Fruit fly (Drosophila melanogaster) whole organism, embryonic: ENCODE data around the gene Takl1.
A peak's percentile ranks its signal among the peaks of the same experiment; 100 is the strongest.

Experiments used
- Aef1 ChIP-seq: fragments of 200-800 bp; sonication (Bioruptor generic); IDR thresholded peaks from 3 replicates; pipeline ENCODE4 v1.3.6; 2022; ENCODE audit warnings: missing biosample characterization, missing genetic modification characterization
- Antp ChIP-seq: fragments of 200-800 bp; sonication (Bioruptor generic); optimal IDR thresholded peaks from 3 replicates; lab custom pipeline; 2016; ENCODE audit warnings: missing biosample characterization, missing genetic modification characterization
- Atf-2 ChIP-seq: fragments of 200-800 bp; sonication (Bioruptor generic); optimal IDR thresholded peaks from 2 replicates; lab custom pipeline; 2016; ENCODE audit warnings: missing biosample characterization, missing genetic modification characterization
- CG10147 ChIP-seq: fragments of 200-800 bp; sonication (Bioruptor generic); optimal IDR thresholded peaks from 2 replicates; lab custom pipeline; 2019; ENCODE audit warnings: missing biosample characterization, mild to moderate bottlenecking, missing genetic modification characterization, moderate library complexity
- CG10209 ChIP-seq: fragments of 200-800 bp; sonication (Bioruptor generic); optimal IDR thresholded peaks from 3 replicates; lab custom pipeline; 2017; ENCODE audit warnings: missing biosample characterization, mild to moderate bottlenecking, missing genetic modification characterization, missing genetic modification reagents
- CG10267 ChIP-seq: fragments of 200-800 bp; sonication (Bioruptor generic); optimal IDR thresholded peaks from 2 replicates; lab custom pipeline; 2018; ENCODE audit warnings: missing biosample characterization, mild to moderate bottlenecking, missing genetic modification characterization, moderate library complexity
- CG12219 ChIP-seq: fragments of 200-800 bp; sonication (Bioruptor generic); optimal IDR thresholded peaks from 3 replicates; lab custom pipeline; 2018; ENCODE audit warnings: missing biosample characterization, mild to moderate bottlenecking, missing genetic modification characterization
- CG1233 ChIP-seq: fragments of 200-800 bp; sonication (Bioruptor generic); optimal IDR thresholded peaks from 4 replicates; lab custom pipeline; 2018; ENCODE audit warnings: missing biosample characterization, mild to moderate bottlenecking, missing genetic modification characterization
- CG12769 ChIP-seq: fragments of 200-800 bp; sonication (Bioruptor generic); optimal IDR thresholded peaks from 2 replicates; lab custom pipeline; 2019; ENCODE audit warnings: missing biosample characterization, mild to moderate bottlenecking, missing genetic modification characterization, moderate library complexity
- CG13775 ChIP-seq: fragments of 200-800 bp; sonication (Bioruptor generic); optimal IDR thresholded peaks from 3 replicates; lab custom pipeline; 2017; ENCODE audit warnings: missing biosample characterization, mild to moderate bottlenecking, missing genetic modification characterization
- CG15011 ChIP-seq: fragments of 200-800 bp; sonication (Bioruptor generic); optimal IDR thresholded peaks from 3 replicates; lab custom pipeline; 2018; ENCODE audit warnings: missing biosample characterization, mild to moderate bottlenecking, missing genetic modification characterization
- CG15696 ChIP-seq: fragments of 200-800 bp; sonication (Bioruptor generic); optimal IDR thresholded peaks from 2 replicates; lab custom pipeline; 2019; ENCODE audit warnings: missing biosample characterization, mild to moderate bottlenecking, missing genetic modification characterization, moderate library complexity
- CG1603 ChIP-seq: fragments of 200-800 bp; sonication (Bioruptor generic); optimal IDR thresholded peaks from 2 replicates; lab custom pipeline; 2019; ENCODE audit warnings: missing biosample characterization, mild to moderate bottlenecking, missing genetic modification characterization, moderate library complexity
- CG1647 ChIP-seq: fragments of 200-800 bp; sonication (Bioruptor generic); optimal IDR thresholded peaks from 3 replicates; lab custom pipeline; 2016; ENCODE audit warnings: missing biosample characterization, missing genetic modification characterization
- CG17829 ChIP-seq: fragments of 200-800 bp; optimal IDR thresholded peaks from 2 replicates; lab custom pipeline; 2019; ENCODE audit warnings: missing biosample characterization, mild to moderate bottlenecking, missing genetic modification characterization, moderate library complexity
- CG18764 ChIP-seq: fragments of 200-800 bp; sonication (Bioruptor generic); optimal IDR thresholded peaks from 3 replicates; lab custom pipeline; 2016; ENCODE audit warnings: missing biosample characterization, missing genetic modification characterization
- CG2202 ChIP-seq: fragments of 200-800 bp; sonication (Bioruptor generic); optimal IDR thresholded peaks from 2 replicates; lab custom pipeline; 2018; ENCODE audit warnings: missing biosample characterization, mild to moderate bottlenecking, missing genetic modification characterization
- CG2875 ChIP-seq: fragments of 200-800 bp; sonication (Bioruptor generic); optimal IDR thresholded peaks from 2 replicates; lab custom pipeline; 2017; ENCODE audit warnings: missing biosample characterization, mild to moderate bottlenecking, missing genetic modification characterization, missing genetic modification reagents
- CG31441 ChIP-seq: fragments of 200-800 bp; sonication (Bioruptor generic); IDR thresholded peaks from 2 replicates; pipeline ENCODE4 v1.3.6; 2022; ENCODE audit warnings: missing biosample characterization, missing genetic modification characterization
- CG3838 ChIP-seq: fragments of 200-800 bp; sonication (Bioruptor generic); optimal IDR thresholded peaks from 3 replicates; lab custom pipeline; 2016; ENCODE audit warnings: missing biosample characterization, missing genetic modification characterization
- CG43689 ChIP-seq: fragments of 200-800 bp; sonication (Bioruptor generic); IDR thresholded peaks from 2 replicates; pipeline ENCODE4 v1.3.6; 2022; ENCODE audit warnings: missing biosample characterization, missing genetic modification characterization
- CG4854 ChIP-seq: fragments of 200-800 bp; sonication (Bioruptor generic); optimal IDR thresholded peaks from 2 replicates; lab custom pipeline; 2016; ENCODE audit warnings: missing biosample characterization, missing genetic modification characterization, inconsistent platforms
- CG5245 ChIP-seq: fragments of 200-800 bp; sonication (Bioruptor generic); optimal IDR thresholded peaks from 3 replicates; lab custom pipeline; 2016; ENCODE audit warnings: missing biosample characterization, missing genetic modification characterization
- CG7745 ChIP-seq: fragments of 200-800 bp; sonication (Bioruptor generic); optimal IDR thresholded peaks from 2 replicates; lab custom pipeline; 2018; ENCODE audit warnings: missing biosample characterization, mild to moderate bottlenecking, missing genetic modification characterization, moderate library complexity
- CG8281 ChIP-seq: fragments of 200-800 bp; sonication (Bioruptor generic); optimal IDR thresholded peaks from 2 replicates; lab custom pipeline; 2018; ENCODE audit warnings: missing biosample characterization, mild to moderate bottlenecking, missing genetic modification characterization, moderate library complexity
- CG9727 ChIP-seq: fragments of 200-800 bp; sonication (Bioruptor generic); optimal IDR thresholded peaks from 3 replicates; lab custom pipeline; 2017; ENCODE audit warnings: missing biosample characterization, mild to moderate bottlenecking, missing genetic modification characterization
- CG9876 ChIP-seq: fragments of 200-800 bp; sonication (Bioruptor generic); optimal IDR thresholded peaks from 2 replicates; lab custom pipeline; 2016; ENCODE audit warnings: missing biosample characterization, missing genetic modification characterization
- CTCF ChIP-seq: fragments of 200-800 bp; sonication (Bioruptor generic); optimal IDR thresholded peaks from 2 replicates; lab custom pipeline; 2017; ENCODE audit warnings: missing biosample characterization, mild to moderate bottlenecking, missing genetic modification characterization, moderate library complexity
- CkIIα-i1 ChIP-seq: fragments of 200-800 bp; sonication (Bioruptor generic); IDR thresholded peaks from 2 replicates; pipeline ENCODE4 v1.3.6; 2022; ENCODE audit warnings: missing biosample characterization, missing genetic modification characterization
- CoRest ChIP-seq: fragments of 200-800 bp; sonication (Bioruptor generic); optimal IDR thresholded peaks from 3 replicates; lab custom pipeline; 2018; ENCODE audit warnings: missing biosample characterization, mild to moderate bottlenecking, missing genetic modification characterization, moderate library complexity
- D19A ChIP-seq: fragments of 200-800 bp; optimal IDR thresholded peaks from 3 replicates; lab custom pipeline; 2019; ENCODE audit warnings: missing biosample characterization, mild to moderate bottlenecking, missing genetic modification characterization, moderate library complexity
- Dp ChIP-seq: fragments of 200-800 bp; sonication (Bioruptor generic); optimal IDR thresholded peaks from 2 replicates; lab custom pipeline; 2018; ENCODE audit warnings: missing biosample characterization, mild to moderate bottlenecking, missing genetic modification characterization, moderate library complexity
- E2f2 ChIP-seq: fragments of 200-800 bp; sonication (Bioruptor generic); IDR thresholded peaks from 2 replicates; pipeline ENCODE4 v1.3.6; 2022; ENCODE audit warnings: missing biosample characterization, missing genetic modification characterization
- Hand ChIP-seq: fragments of 200-800 bp; sonication (Bioruptor generic); optimal IDR thresholded peaks from 2 replicates; lab custom pipeline; 2017; ENCODE audit warnings: mild to moderate bottlenecking, missing biosample characterization, missing genetic modification reagents, missing genetic modification characterization
- Jarid2 ChIP-seq: fragments of 200-800 bp; sonication (Bioruptor generic); optimal IDR thresholded peaks from 3 replicates; lab custom pipeline; 2017; ENCODE audit warnings: mild to moderate bottlenecking, missing biosample characterization, missing genetic modification reagents, missing genetic modification characterization
- Med ChIP-seq: fragments of 200-800 bp; sonication (Bioruptor generic); peaks from one replicate; lab custom pipeline; 2016; ENCODE audit warnings: missing biosample characterization, missing genetic modification characterization, mild to moderate bottlenecking, inconsistent platforms, moderate library complexity
- Nf-YA ChIP-seq: fragments of 200-800 bp; sonication (Bioruptor generic); IDR thresholded peaks from 2 replicates; pipeline ENCODE4 v1.3.6; 2022; ENCODE audit warnings: missing biosample characterization, missing genetic modification characterization
- Sox100B ChIP-seq: fragments of 200-800 bp; sonication (Bioruptor generic); optimal IDR thresholded peaks from 3 replicates; lab custom pipeline; 2018; ENCODE audit warnings: missing biosample characterization, mild to moderate bottlenecking, missing genetic modification characterization
- Ssrp ChIP-seq: fragments of 200-800 bp; sonication (Bioruptor generic); optimal IDR thresholded peaks from 2 replicates; lab custom pipeline; 2018; ENCODE audit warnings: missing biosample characterization, mild to moderate bottlenecking, missing genetic modification characterization, moderate library complexity
- Tbp ChIP-seq: fragments of >200 bp; optimal IDR thresholded peaks from 2 replicates; lab custom pipeline; 2018; ENCODE audit warnings: missing biosample characterization, missing genetic modification characterization
- chif ChIP-seq, 2 experiments: fragments of 200-800 bp; sonication (Bioruptor generic); optimal IDR thresholded peaks; 3 replicates each; lab custom pipeline; 2016; ENCODE audit warnings: missing biosample characterization in 2 of 2, missing genetic modification characterization in 2 of 2
- dan ChIP-seq: fragments of 200-800 bp; sonication (Bioruptor generic); IDR thresholded peaks from 2 replicates; pipeline ENCODE4 v1.3.6; 2022; ENCODE audit warnings: missing biosample characterization, missing genetic modification characterization
- dimm ChIP-seq: fragments of 200-800 bp; sonication (Bioruptor generic); IDR thresholded peaks from 2 replicates; pipeline ENCODE4 v1.3.6; 2022; ENCODE audit warnings: missing biosample characterization, missing genetic modification characterization
- ewg ChIP-seq: fragments of 200-800 bp; sonication (Bioruptor generic); optimal IDR thresholded peaks from 3 replicates; lab custom pipeline; 2017; ENCODE audit warnings: mild to moderate bottlenecking, missing biosample characterization, missing genetic modification reagents, missing genetic modification characterization
- hbn ChIP-seq: fragments of 200-800 bp; sonication (Bioruptor generic); IDR thresholded peaks from 2 replicates; pipeline ENCODE4 v1.3.6; 2022; ENCODE audit warnings: missing biosample characterization, missing genetic modification characterization; ENCODE audit not compliant: partially characterized antibody
- oc ChIP-seq: fragments of 200-800 bp; sonication (Bioruptor generic); optimal IDR thresholded peaks from 2 replicates; lab custom pipeline; 2018; ENCODE audit warnings: missing biosample characterization, mild to moderate bottlenecking, missing genetic modification characterization, moderate library complexity
- pzg ChIP-seq: fragments of 200-800 bp; sonication (Bioruptor generic); optimal IDR thresholded peaks from 3 replicates; lab custom pipeline; 2018; ENCODE audit warnings: missing biosample characterization, mild to moderate bottlenecking, missing genetic modification characterization, moderate library complexity
- scrt ChIP-seq: fragments of 200-800 bp; sonication (Bioruptor generic); optimal IDR thresholded peaks from 2 replicates; lab custom pipeline; 2018; ENCODE audit warnings: missing biosample characterization, mild to moderate bottlenecking, missing genetic modification characterization, moderate library complexity
- toy ChIP-seq: fragments of 200-800 bp; sonication (Bioruptor generic); IDR thresholded peaks from 2 replicates; pipeline ENCODE4 v1.3.6; 2022; ENCODE audit warnings: missing biosample characterization, missing genetic modification characterization
- zfh1 ChIP-seq: fragments of 200-800 bp; sonication (Bioruptor generic); IDR thresholded peaks from 3 replicates; pipeline ENCODE4 v1.3.6; 2022; ENCODE audit warnings: missing biosample characterization, missing genetic modification characterization

Gene Takl1

dm6 chr3R:20821815-20822375, 49.5 kb upstream of the Takl1 start, which contains the start of the genes CG17271 and RpS20 (continued):
- peak; percentile 78; the same call in 1 of the 2 replicates for TF ChIP-seq toy (GFP tag; lab: Robert Waterston, UW)
- TF ChIP-seq Nf-YA (GFP tag; lab: Robert Waterston, UW) = peak; percentile 43; the same call in 1 of the 2 replicates
- peak; percentile 91 for TF ChIP-seq zfh1 (GFP tag; lab: Robert Waterston, UW)
- TF ChIP-seq CkIIα-i1 (GFP tag; lab: Robert Waterston, UW) = no peak
- peak; percentile 66 for TF ChIP-seq Jarid2 (GFP tag; lab: Kevin White, UChicago)
- TF ChIP-seq CG12769 = peak; percentile 93
- TF ChIP-seq CG13775 = peak; percentile 94
- TF ChIP-seq CG2875 (GFP tag; lab: Kevin White, UChicago) = peak; percentile 67
- peak; percentile 90 for TF ChIP-seq CG1647 (GFP tag; lab: Kevin White, UChicago)
- peak; percentile 89 for TF ChIP-seq CG4854 (GFP tag; lab: Kevin White, UChicago)
- peak; percentile 80 for TF ChIP-seq CG5245
- peak; percentile 69 for TF ChIP-seq CG12219 (GFP tag; lab: Kevin White, UChicago)
- TF ChIP-seq CG10209 = peak; percentile 88
- peak; percentile 72 for TF ChIP-seq CG8281 (tag; lab: Kevin White, UChicago)
- TF ChIP-seq CG31441 (GFP tag; lab: Robert Waterston, UW) = peak; percentile 87
- TF ChIP-seq Ssrp (tag; lab: Kevin White, UChicago) = peak; percentile 83
- TF ChIP-seq CG43689 (GFP tag; lab: Robert Waterston, UW) = peak; percentile 75
- TF ChIP-seq CG18764 (GFP tag; lab: Kevin White, UChicago) = peak; percentile 87
- peak; percentile 56 for TF ChIP-seq CG3838
- TF ChIP-seq CG2202 (tag; lab: Kevin White, UChicago) = peak; percentile 79
- peak; percentile 88 for TF ChIP-seq CG10267
- peak; percentile 73 for TF ChIP-seq E2f2
- peak; percentile 99 for TF ChIP-seq Med (GFP tag; lab: Kevin White, UChicago)
- TF ChIP-seq CoRest (tag; lab: Kevin White, UChicago) = peak; percentile 91
- peak; percentile 75 for TF ChIP-seq oc
- peak; percentile 22 for TF ChIP-seq Tbp (GFP tag; lab: Kevin White, UChicago)
- TF ChIP-seq CG1603 (tag; lab: Kevin White, UChicago) = peak; percentile 91
- peak; percentile 68 for TF ChIP-seq dimm (GFP tag; lab: Robert Waterston, UW)
- TF ChIP-seq Atf-2 (GFP tag; lab: Kevin White, UChicago) = peak; percentile 91
- no peak for TF ChIP-seq CG7745 (tag; lab: Kevin White, UChicago)
- TF ChIP-seq CG17829 (tag; lab: Kevin White, UChicago) = peak; percentile 88
- peak; percentile 59 for TF ChIP-seq Hand
- TF ChIP-seq D19A (tag; lab: Kevin White, UChicago) = peak; percentile 61
- peak; percentile 97 for TF ChIP-seq Antp (GFP tag; lab: Kevin White, UChicago)
- TF ChIP-seq Aef1 (GFP tag; lab: Robert Waterston, UW) = peak; percentile 88
- peak; percentile 38 for TF ChIP-seq CTCF (GFP tag; lab: Kevin White, UChicago)
- peak; percentile 69 for TF ChIP-seq scrt
- peak; percentile 89 to 95 for TF ChIP-seq chif (GFP tag; optimal IDR thresholded peaks at IDR 0.05; lab: Kevin White, UChicago)
- TF ChIP-seq ewg (GFP tag; lab: Kevin White, UChicago) = peak; percentile 89
- TF ChIP-seq Sox100B (GFP tag; lab: Kevin White, UChicago) = peak; percentile 82
- TF ChIP-seq pzg (GFP tag; lab: Kevin White, UChicago) = peak; percentile 97
- TF ChIP-seq CG1233 (GFP tag; lab: Kevin White, UChicago) = peak; percentile 85
- TF ChIP-seq Dp (GFP tag; lab: Kevin White, UChicago) = peak; percentile 44
- TF ChIP-seq CG15696 (tag; lab: Kevin White, UChicago) = peak; percentile 85
- peak; percentile 95 for TF ChIP-seq CG9876 (GFP tag; lab: Kevin White, UChicago)
- TF ChIP-seq CG9727 (GFP tag; lab: Kevin White, UChicago) = peak; percentile 91
- TF ChIP-seq hbn (GFP tag; lab: Robert Waterston, UW) = 0 out of 2 replicates have a peak, but pooled peaks have one; percentile 32
- TF ChIP-seq CG15011 (GFP tag; lab: Kevin White, UChicago) = peak; percentile 67
- TF ChIP-seq dan (GFP tag; lab: Robert Waterston, UW) = no peak; the same call in 1 of the 2 replicates
- peak; percentile 75 for TF ChIP-seq CG10147 (GFP tag; lab: Kevin White, UChicago)
